Fruit fly (Drosophila melanogaster) whole organism, embryonic: ENCODE data around the gene tsl.

Source experiments
- Abd-B ChIP-seq: fragments of 200-800 bp; sonication (Bioruptor generic); optimal IDR thresholded peaks from 2 replicates; lab custom pipeline; 2018; ENCODE audit warnings: missing biosample characterization, mild to moderate bottlenecking, missing genetic modification characterization, moderate library complexity
- CG10267 ChIP-seq: fragments of 200-800 bp; sonication (Bioruptor generic); optimal IDR thresholded peaks from 2 replicates; lab custom pipeline; 2018; ENCODE audit warnings: missing biosample characterization, mild to moderate bottlenecking, missing genetic modification characterization, moderate library complexity
- CG12071 ChIP-seq: fragments of 200-800 bp; sonication (Bioruptor generic); optimal IDR thresholded peaks from 3 replicates; lab custom pipeline; 2018; ENCODE audit warnings: missing biosample characterization, mild to moderate bottlenecking, missing genetic modification characterization
- CG12219 ChIP-seq: fragments of 200-800 bp; sonication (Bioruptor generic); optimal IDR thresholded peaks from 3 replicates; lab custom pipeline; 2018; ENCODE audit warnings: missing biosample characterization, mild to moderate bottlenecking, missing genetic modification characterization
- CG13775 ChIP-seq: fragments of 200-800 bp; sonication (Bioruptor generic); optimal IDR thresholded peaks from 3 replicates; lab custom pipeline; 2017; ENCODE audit warnings: missing biosample characterization, mild to moderate bottlenecking, missing genetic modification characterization
- CG14014 ChIP-seq: fragments of 200-800 bp; sonication (Bioruptor generic); IDR thresholded peaks from 2 replicates; pipeline ENCODE4 v1.3.6; 2022; ENCODE audit warnings: missing biosample characterization, missing genetic modification characterization
- CG14965 ChIP-seq: fragments of 200-800 bp; sonication (Bioruptor generic); optimal IDR thresholded peaks from 2 replicates; lab custom pipeline; 2016; ENCODE audit warnings: missing biosample characterization, missing genetic modification characterization, borderline replicate concordance
- CG15514 ChIP-seq: fragments of 200-800 bp; sonication (Bioruptor generic); optimal IDR thresholded peaks from 3 replicates; lab custom pipeline; 2017; ENCODE audit warnings: missing biosample characterization, missing genetic modification characterization, mild to moderate bottlenecking, moderate library complexity, missing genetic modification reagents
- CG17186 ChIP-seq: fragments of 200-800 bp; sonication (Bioruptor generic); optimal IDR thresholded peaks from 3 replicates; lab custom pipeline; 2017; ENCODE audit warnings: missing biosample characterization, missing genetic modification reagents, missing genetic modification characterization
- CG17612 ChIP-seq: fragments of 200-800 bp; sonication (Bioruptor generic); IDR thresholded peaks from 2 replicates; pipeline ENCODE4 v1.3.6; 2022; ENCODE audit warnings: missing biosample characterization, missing genetic modification characterization
- CG17912 ChIP-seq: fragments of 200-800 bp; sonication (Bioruptor generic); optimal IDR thresholded peaks from 2 replicates; lab custom pipeline; 2018; ENCODE audit warnings: missing biosample characterization, mild to moderate bottlenecking, missing genetic modification characterization
- CG18764 ChIP-seq: fragments of 200-800 bp; sonication (Bioruptor generic); optimal IDR thresholded peaks from 3 replicates; lab custom pipeline; 2016; ENCODE audit warnings: missing biosample characterization, missing genetic modification characterization
- CG2202 ChIP-seq: fragments of 200-800 bp; sonication (Bioruptor generic); optimal IDR thresholded peaks from 2 replicates; lab custom pipeline; 2018; ENCODE audit warnings: missing biosample characterization, mild to moderate bottlenecking, missing genetic modification characterization
- CG30403 ChIP-seq: fragments of 200-800 bp; sonication (Bioruptor generic); optimal IDR thresholded peaks from 3 replicates; lab custom pipeline; 2016; ENCODE audit warnings: missing biosample characterization, missing genetic modification characterization
- CG4404 ChIP-seq: fragments of 200-800 bp; sonication (Bioruptor generic); IDR thresholded peaks from 2 replicates; pipeline ENCODE4 v1.3.6; 2022; ENCODE audit warnings: missing biosample characterization, missing genetic modification characterization
- CG6654 ChIP-seq: fragments of 200-800 bp; sonication (Bioruptor generic); optimal IDR thresholded peaks from 2 replicates; lab custom pipeline; 2017; ENCODE audit warnings: missing biosample characterization, mild to moderate bottlenecking, missing genetic modification characterization
- CG6765 ChIP-seq: fragments of 200-800 bp; sonication (Bioruptor generic); optimal IDR thresholded peaks from 3 replicates; lab custom pipeline; 2017; ENCODE audit warnings: missing biosample characterization, mild to moderate bottlenecking, missing genetic modification characterization
- CG7556 ChIP-seq: fragments of 200-800 bp; sonication (Bioruptor generic); optimal IDR thresholded peaks from 2 replicates; lab custom pipeline; 2017; ENCODE audit warnings: missing biosample characterization, mild to moderate bottlenecking, missing genetic modification characterization
- CG7745 ChIP-seq: fragments of 200-800 bp; sonication (Bioruptor generic); optimal IDR thresholded peaks from 2 replicates; lab custom pipeline; 2018; ENCODE audit warnings: missing biosample characterization, mild to moderate bottlenecking, missing genetic modification characterization, moderate library complexity
- CG8089 ChIP-seq: fragments of 200-800 bp; sonication (Bioruptor generic); optimal IDR thresholded peaks from 3 replicates; lab custom pipeline; 2016; ENCODE audit warnings: missing biosample characterization, missing genetic modification characterization
- CG8924 ChIP-seq: fragments of 200-800 bp; optimal IDR thresholded peaks from 3 replicates; lab custom pipeline; 2019; ENCODE audit warnings: missing biosample characterization, mild to moderate bottlenecking, missing genetic modification characterization, moderate library complexity
- CG9215 ChIP-seq: fragments of 200-800 bp; sonication (Bioruptor generic); IDR thresholded peaks from 2 replicates; pipeline ENCODE4 v1.3.6; 2022; ENCODE audit warnings: missing biosample characterization, missing genetic modification characterization
- CrebB ChIP-seq: fragments of 200-800 bp; sonication (Bioruptor generic); optimal IDR thresholded peaks from 3 replicates; lab custom pipeline; 2018; ENCODE audit warnings: missing biosample characterization, mild to moderate bottlenecking, missing genetic modification characterization
- D ChIP-seq, 2 experiments: fragments of 200-800 bp in 1 of 2; fragments of >200 bp in 1 of 2; sonication (Bioruptor generic) in 1 of 2; optimal IDR thresholded peaks; 2 replicates in 1 of 2; 3 replicates in 1 of 2; lab custom pipeline; 2017; ENCODE audit warnings: mild to moderate bottlenecking in 1 of 2, missing biosample characterization in 1 of 2, missing genetic modification characterization in 1 of 2, missing genetic modification reagents in 1 of 2
- Drgx ChIP-seq: fragments of 200-800 bp; sonication (Bioruptor generic); IDR thresholded peaks from 2 replicates; pipeline ENCODE4 v1.3.6; 2022; ENCODE audit warnings: missing biosample characterization, missing genetic modification characterization
- H15 ChIP-seq: fragments of 200-800 bp; sonication (Bioruptor generic); IDR thresholded peaks from 3 replicates; pipeline ENCODE4 v1.3.6; 2022; ENCODE audit warnings: missing biosample characterization, missing genetic modification characterization
- MESR4 ChIP-seq: fragments of 200-800 bp; sonication (Bioruptor generic); optimal IDR thresholded peaks from 2 replicates; lab custom pipeline; 2018; ENCODE audit warnings: missing biosample characterization, mild to moderate bottlenecking, missing genetic modification characterization, moderate library complexity
- NfI ChIP-seq: fragments of 200-800 bp; sonication (Bioruptor generic); optimal IDR thresholded peaks from 3 replicates; lab custom pipeline; 2018; ENCODE audit warnings: missing biosample characterization, mild to moderate bottlenecking, missing genetic modification characterization, moderate library complexity
- Ptx1 ChIP-seq: fragments of 200-800 bp; sonication (Bioruptor generic); IDR thresholded peaks from 2 replicates; pipeline ENCODE4 v1.3.6; 2022; ENCODE audit warnings: missing biosample characterization, missing genetic modification characterization
- Ravus ChIP-seq: fragments of 200-800 bp; sonication (Bioruptor generic); IDR thresholded peaks from 2 replicates; pipeline ENCODE4 v1.3.6; 2022; ENCODE audit warnings: missing biosample characterization, missing genetic modification characterization
- Side ChIP-seq: fragments of 200-800 bp; sonication (Bioruptor generic); optimal IDR thresholded peaks from 2 replicates; lab custom pipeline; 2016; ENCODE audit warnings: missing biosample characterization, missing genetic modification characterization
- Six4 ChIP-seq: fragments of 200-800 bp; sonication (Bioruptor generic); optimal IDR thresholded peaks from 2 replicates; lab custom pipeline; 2016; ENCODE audit warnings: missing biosample characterization, missing genetic modification characterization
- TFAM ChIP-seq: fragments of 200-800 bp; sonication (Bioruptor generic); optimal IDR thresholded peaks from 2 replicates; lab custom pipeline; 2017; ENCODE audit warnings: missing biosample characterization, missing genetic modification characterization, inconsistent platforms
- Taf1 ChIP-seq: fragments of 200-800 bp; sonication (Bioruptor generic); IDR thresholded peaks from 2 replicates; pipeline ENCODE4 v1.3.6; 2022; ENCODE audit warnings: missing biosample characterization, missing genetic modification characterization
- Xrp1 ChIP-seq: fragments of 200-800 bp; sonication (Bioruptor generic); IDR thresholded peaks from 2 replicates; pipeline ENCODE4 v1.3.6; 2022; ENCODE audit warnings: missing biosample characterization, missing genetic modification characterization
- bbx ChIP-seq: fragments of 200-800 bp; sonication (Bioruptor generic); IDR thresholded peaks from 2 replicates; pipeline ENCODE4 v1.3.6; 2022; ENCODE audit warnings: missing biosample characterization, missing genetic modification characterization; ENCODE audit not compliant: partially characterized antibody
- bowl ChIP-seq: fragments of 200-800 bp; sonication (Bioruptor generic); IDR thresholded peaks from 2 replicates; pipeline ENCODE4 v1.3.6; 2022; ENCODE audit warnings: missing biosample characterization, missing genetic modification characterization
- btn ChIP-seq: fragments of 200-800 bp; sonication (Bioruptor generic); optimal IDR thresholded peaks from 2 replicates; lab custom pipeline; 2016; ENCODE audit warnings: missing biosample characterization, missing genetic modification characterization
- cato ChIP-seq: fragments of 200-800 bp; sonication (Bioruptor generic); optimal IDR thresholded peaks from 2 replicates; lab custom pipeline; 2016; ENCODE audit warnings: missing biosample characterization, missing genetic modification characterization, borderline replicate concordance
- dmrt99B ChIP-seq: fragments of 200-800 bp; sonication (Bioruptor generic); optimal IDR thresholded peaks from 2 replicates; lab custom pipeline; 2018; ENCODE audit warnings: missing biosample characterization, mild to moderate bottlenecking, missing genetic modification characterization, moderate library complexity
- fd3F ChIP-seq: fragments of 200-800 bp; sonication (Bioruptor generic); optimal IDR thresholded peaks from 2 replicates; lab custom pipeline; 2018; ENCODE audit warnings: missing biosample characterization, mild to moderate bottlenecking, missing genetic modification characterization, moderate library complexity
- insv ChIP-seq, 2 experiments: fragments of 200-800 bp; sonication (Bioruptor generic); optimal IDR thresholded peaks; 3 replicates each; lab custom pipeline; 2016 to 2018; ENCODE audit warnings: missing biosample characterization in 2 of 2, missing genetic modification characterization in 2 of 2
- inv ChIP-seq: fragments of 200-800 bp; sonication (Bioruptor generic); IDR thresholded peaks from 2 replicates; pipeline ENCODE4 v1.3.6; 2022; ENCODE audit warnings: missing biosample characterization, missing genetic modification characterization; ENCODE audit not compliant: partially characterized antibody
- mld ChIP-seq: fragments of 200-800 bp; sonication (Bioruptor generic); IDR thresholded peaks from 3 replicates; pipeline ENCODE4 v1.3.6; 2022; ENCODE audit warnings: missing biosample characterization, missing genetic modification characterization; ENCODE audit not compliant: partially characterized antibody
- nmo ChIP-seq: fragments of 200-800 bp; sonication (Bioruptor generic); optimal IDR thresholded peaks from 2 replicates; lab custom pipeline; 2018; ENCODE audit warnings: missing biosample characterization, mild to moderate bottlenecking, missing genetic modification characterization, moderate library complexity
- phol ChIP-seq: fragments of 200-800 bp; sonication (Bioruptor generic); optimal IDR thresholded peaks from 3 replicates; lab custom pipeline; 2018; ENCODE audit warnings: missing biosample characterization, mild to moderate bottlenecking, missing genetic modification characterization, moderate library complexity
- ro ChIP-seq: fragments of 200-800 bp; sonication (Bioruptor generic); IDR thresholded peaks from 2 replicates; pipeline ENCODE4 v1.3.6; 2022; ENCODE audit warnings: missing biosample characterization, missing genetic modification characterization
- row ChIP-seq: fragments of 200-800 bp; sonication (Bioruptor generic); IDR thresholded peaks from 3 replicates; pipeline ENCODE4 v1.3.6; 2022; ENCODE audit warnings: missing biosample characterization, missing genetic modification characterization
- sens ChIP-seq: fragments of 200-800 bp; sonication (Bioruptor generic); peaks from one replicate; lab custom pipeline; 2016; ENCODE audit warnings: missing biosample characterization, missing genetic modification characterization
- slp2 ChIP-seq: fragments of 200-800 bp; sonication (Bioruptor generic); optimal IDR thresholded peaks from 2 replicates; lab custom pipeline; 2016; ENCODE audit warnings: missing biosample characterization, missing genetic modification characterization
- wor ChIP-seq: fragments of 200-800 bp; sonication (Bioruptor generic); IDR thresholded peaks from 2 replicates; pipeline ENCODE4 v1.3.6; 2022; ENCODE audit warnings: missing biosample characterization, missing genetic modification characterization

tsl gene

dm6 chr3R:21731682-21732081 is 50.7 kb downstream of the tsl start (continued):
- TF ChIP-seq CG15514 (GFP tag; lab: Kevin White, UChicago) (no peak), CG6765 (GFP tag; lab: Kevin White, UChicago) (no peak), Ptx1 (GFP tag; lab: Robert Waterston, UW) (peak; percentile 38; the same call in 1 of the 2 replicates), Ravus (GFP tag; lab: Robert Waterston, UW) (no peak), CG8924 (no peak), insv (GFP tag; optimal IDR thresholded peaks at IDR 0.05; lab: Kevin White, UChicago) (no peak), cato (GFP tag; lab: Kevin White, UChicago) (no peak), nmo (GFP tag; lab: Kevin White, UChicago) (peak; percentile 5), D (optimal IDR thresholded peaks at IDR 0.05; lab: Kevin White, UChicago) (no peak), D (GFP tag; optimal IDR thresholded peaks at IDR 0.05; lab: Kevin White, UChicago) (no peak), wor (GFP tag; lab: Robert Waterston, UW) (0 out of 2 replicates have a peak, but pooled peaks have one; percentile 15), Taf1 (no peak), CG12219 (GFP tag; lab: Kevin White, UChicago) (no peak), btn (no peak), CrebB (tag; lab: Kevin White, UChicago) (no peak), dmrt99B (tag; lab: Kevin White, UChicago) (peak; percentile 16), sens (GFP tag; lab: Kevin White, UChicago) (peak; percentile 25), row (0 out of 3 replicates have a peak, but pooled peaks have one; percentile 28), CG4404 (GFP tag; lab: Robert Waterston, UW) (no peak), CG17612 (GFP tag; lab: Robert Waterston, UW) (no peak), CG17186 (GFP tag; lab: Kevin White, UChicago) (no peak), CG30403 (GFP tag; lab: Kevin White, UChicago) (no peak), ro (GFP tag; lab: Robert Waterston, UW) (no peak), CG2202 (tag; lab: Kevin White, UChicago) (no peak), fd3F (GFP tag; lab: Kevin White, UChicago) (no peak), CG9215 (GFP tag; lab: Robert Waterston, UW) (no peak), Abd-B (GFP tag; lab: Kevin White, UChicago) (no peak), CG14014 (GFP tag; lab: Robert Waterston, UW) (no peak), CG6654 (no peak), Side (no peak), Six4 (GFP tag; lab: Kevin White, UChicago) (no peak), slp2 (GFP tag; lab: Kevin White, UChicago) (no peak), CG13775 (no peak), CG7556 (GFP tag; lab: Kevin White, UChicago) (no peak), bbx (no peak), Drgx (peak; percentile 52), NfI (GFP tag; lab: Kevin White, UChicago) (no peak), CG10267 (no peak), mld (GFP tag; lab: Robert Waterston, UW) (no peak), CG14965 (GFP tag; lab: Kevin White, UChicago) (no peak), MESR4 (GFP tag; lab: Kevin White, UChicago) (no peak), Xrp1 (GFP tag; lab: Robert Waterston, UW) (peak; percentile 43; the same call in 1 of the 2 replicates), CG18764 (GFP tag; lab: Kevin White, UChicago) (no peak), CG17912 (no peak), inv (GFP tag; lab: Robert Waterston, UW) (no peak), CG8089 (no peak), CG12071 (no peak), bowl (GFP tag; lab: Robert Waterston, UW) (no peak), TFAM (no peak), phol (peak; percentile 17), H15 (GFP tag; lab: Robert Waterston, UW) (no peak), CG7745 (tag; lab: Kevin White, UChicago) (no peak)
